Fruit fly (Drosophila melanogaster): Measurements from ENCODE around the gene Ccp84Ac.

DNA sequence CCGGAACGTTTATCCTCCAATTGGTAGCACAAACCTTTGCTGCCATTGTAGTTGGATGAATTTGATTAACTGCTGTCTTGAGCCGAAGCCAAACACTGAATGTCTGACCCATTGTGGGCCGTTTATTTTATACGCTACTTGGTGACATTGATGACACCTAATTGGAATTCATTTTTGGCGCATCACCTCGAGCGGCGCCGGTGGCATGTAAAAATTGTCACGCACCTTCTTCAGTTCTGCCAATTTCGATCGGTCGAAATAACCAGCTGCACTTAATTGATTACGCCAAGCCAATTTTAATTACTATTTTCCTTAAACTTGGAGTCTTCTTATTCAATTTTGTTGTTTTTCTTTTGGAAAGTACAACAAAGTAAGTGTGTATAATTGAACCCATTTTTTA, 4.4 kb downstream of the Ccp84Ac start, which contains the start of gene Ccp84Ae:
- TF ChIP-seq CG9948 (tag; optimal IDR thresholded peaks at IDR 0.05): no peak
- no peak for TF ChIP-seq CG4496 (GFP tag; IDR thresholded peaks at IDR 0.05)
- TF ChIP-seq CG17806 (tag; optimal IDR thresholded peaks at IDR 0.05): no peak
- no peak for TF ChIP-seq rn (GFP tag; IDR thresholded peaks at IDR 0.05)
- no peak for TF ChIP-seq Ets98B (GFP tag; IDR thresholded peaks at IDR 0.05)
- no peak for TF ChIP-seq fd96Ca (GFP tag; IDR thresholded peaks at IDR 0.05)
- TF ChIP-seq CG8159 (tag; optimal IDR thresholded peaks at IDR 0.05): no peak
- no peak for TF ChIP-seq Snoo (tag; optimal IDR thresholded peaks at IDR 0.05)
- TF ChIP-seq EcR (GFP tag; optimal IDR thresholded peaks at IDR 0.05): no peak
- no peak for TF ChIP-seq Pif1A (GFP tag; optimal IDR thresholded peaks at IDR 0.05)
- no peak for TF ChIP-seq CG34367 (tag; optimal IDR thresholded peaks at IDR 0.05)
- no peak for TF ChIP-seq gl (tag; optimal IDR thresholded peaks at IDR 0.05)
- TF ChIP-seq CG32121 (GFP tag; IDR thresholded peaks at IDR 0.05): no peak
- TF ChIP-seq CG12605 (GFP tag; IDR thresholded peaks at IDR 0.05): no peak
